Worm (Caenorhabditis elegans): Measurements from ENCODE around the gene klf-2.

Gene klf-2

DNA sequence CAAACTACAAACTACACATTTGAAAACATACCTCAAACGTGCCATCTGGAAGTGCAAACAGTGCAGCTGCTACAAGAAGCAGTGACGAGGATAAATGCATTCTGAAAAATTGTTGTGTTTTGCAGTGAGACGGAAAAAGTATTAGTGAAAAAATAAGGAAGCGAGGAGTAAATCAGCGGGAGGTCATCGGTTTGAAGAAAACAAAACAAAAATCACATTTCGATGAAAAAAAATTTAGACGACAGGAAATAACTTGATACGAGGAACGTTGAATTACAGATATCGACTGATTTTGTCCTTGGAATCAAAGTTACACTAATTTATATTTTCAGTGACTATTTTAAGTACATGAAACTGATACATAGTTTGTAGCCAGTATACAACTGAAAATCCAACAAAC, 6.1 kb downstream of the klf-2 start, which contains the start of gene F53F8.4:
Gene F53F8.4, minus strand, starts transcription at position 101 of the 400 bp plus-strand sequence.
- TF ChIP-seq hsf-1 (GFP tag; IDR thresholded peaks at IDR 0.05) (no peak), mes-4 (tag; optimal IDR thresholded peaks at IDR 0.05) (no peak), F37B4.10 (GFP tag; IDR thresholded peaks at IDR 0.05) (no peak), ztf-26 (tag; optimal IDR thresholded peaks at IDR 0.05) (no peak), mcd-1 (GFP tag; IDR thresholded peaks at IDR 0.05) (no peak), zim-3 (tag; optimal IDR thresholded peaks at IDR 0.05) (no peak), rpc-1 (optimal IDR thresholded peaks at IDR 0.05) (no peak), rpc-1 (tag; optimal IDR thresholded peaks at IDR 0.05) (no peak), lin-40 (tag; optimal IDR thresholded peaks at IDR 0.05) (no peak), somi-1 (GFP tag; optimal IDR thresholded peaks at IDR 0.05) (no peak), hlh-12 (tag; optimal IDR thresholded peaks at IDR 0.05) (no peak), hmg-20 (GFP tag; IDR thresholded peaks at IDR 0.05) (no peak), Y79H2A.3 (GFP tag; conservative IDR thresholded peaks at IDR 0.05) (no peak), efl-1 (GFP tag; optimal IDR thresholded peaks at IDR 0.05) (no peak), ztf-22 (GFP tag; optimal IDR thresholded peaks at IDR 0.05) (no peak), him-1 (tag; optimal IDR thresholded peaks at IDR 0.05) (no peak), nfyb-1 (GFP tag; IDR thresholded peaks at IDR 0.05) (no peak), madf-3 (GFP tag; IDR thresholded peaks at IDR 0.05) (no peak), ceh-91 (GFP tag; IDR thresholded peaks at IDR 0.05) (no peak), ceh-100 (GFP tag; IDR thresholded peaks at IDR 0.05) (no peak), snpc-1.3 (tag; optimal IDR thresholded peaks at IDR 0.05; ENCODE audit: insufficient read depth) (no peak)

DNA sequence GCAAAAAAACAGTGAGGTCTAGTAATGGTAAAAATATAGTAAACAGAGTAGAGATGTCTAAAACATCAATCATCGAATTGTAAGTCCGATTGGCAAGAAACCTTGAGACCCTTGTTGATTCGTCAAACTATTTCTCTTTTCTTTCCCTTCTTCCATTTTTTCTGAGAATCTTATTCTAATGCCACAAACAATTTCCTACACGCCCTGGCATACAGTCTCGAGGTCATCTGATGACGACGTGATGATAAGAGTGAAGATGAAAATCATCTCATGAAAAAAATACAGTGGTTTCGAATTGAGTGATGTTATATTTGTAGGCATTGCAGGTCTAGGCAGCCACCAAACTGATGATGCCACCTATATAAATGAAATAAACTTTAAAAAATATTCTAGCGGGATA, 7.4 kb downstream of the klf-2 start:
- TF ChIP-seq madf-3 (GFP tag; IDR thresholded peaks at IDR 0.05) (no peak), lin-26 (GFP tag; IDR thresholded peaks at IDR 0.05) (no peak), F55B11.4 (tag; optimal IDR thresholded peaks at IDR 0.05; ENCODE audit: borderline replicate concordance, insufficient read depth) (no peak), ceh-91 (GFP tag; IDR thresholded peaks at IDR 0.05) (no peak), nhr-90 (tag; optimal IDR thresholded peaks at IDR 0.05) (no peak), attf-5 (GFP tag; optimal IDR thresholded peaks at IDR 0.05) (no peak), hmg-20 (GFP tag; IDR thresholded peaks at IDR 0.05) (no peak), cebp-1 (GFP tag; IDR thresholded peaks at IDR 0.05) (no peak), cebp-1 (tag; optimal IDR thresholded peaks at IDR 0.05) (no peak), ceh-40 (GFP tag; IDR thresholded peaks at IDR 0.05) (no peak), ztf-25 (GFP tag; IDR thresholded peaks at IDR 0.05) (no peak), ztf-28 (GFP tag; IDR thresholded peaks at IDR 0.05) (no peak), Y79H2A.3 (GFP tag; conservative IDR thresholded peaks at IDR 0.05) (no peak), rec-8 (tag; optimal IDR thresholded peaks at IDR 0.05) (no peak), sptf-2 (GFP tag; optimal IDR thresholded peaks at IDR 0.05) (no peak), ceh-58 (GFP tag; IDR thresholded peaks at IDR 0.05) (no peak), madf-6 (GFP tag; IDR thresholded peaks at IDR 0.05) (no peak), T26A5.8 (tag; optimal IDR thresholded peaks at IDR 0.05) (no peak), ztf-26 (tag; optimal IDR thresholded peaks at IDR 0.05) (no peak), F23B12.7 (tag; optimal IDR thresholded peaks at IDR 0.05; ENCODE audit: insufficient read depth) (no peak), bed-2 (GFP tag; IDR thresholded peaks at IDR 0.05) (no peak)

DNA sequence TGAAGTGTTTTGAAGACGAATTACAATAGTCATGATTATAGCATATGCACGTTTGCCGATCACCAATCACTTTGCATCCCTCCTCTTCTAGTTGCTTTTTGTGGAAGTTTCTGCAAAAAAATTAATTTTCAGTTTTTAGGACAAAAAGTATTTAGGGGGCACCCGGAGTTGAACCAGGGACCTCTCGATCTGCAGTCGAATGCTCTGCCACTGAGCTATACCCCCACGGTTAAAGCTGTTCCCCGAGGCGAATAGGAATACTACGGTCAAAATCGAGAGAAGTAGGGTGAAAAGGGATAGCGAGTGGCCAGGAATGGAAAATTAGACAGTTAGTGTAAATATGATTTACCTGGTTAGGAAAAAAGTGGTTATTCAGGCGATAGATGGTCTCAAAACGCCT, 8.5 kb downstream of the klf-2 start:
- TF ChIP-seq lin-35 (GFP tag; optimal IDR thresholded peaks at IDR 0.05) (peak in 1 of 3 experiments; percentile 19), ets-4 (GFP tag; optimal IDR thresholded peaks at IDR 0.05) (peak; percentile 32), Y53G8AR.9 (GFP tag; conservative IDR thresholded peaks at IDR 0.05) (peak; percentile 75; the same call in 1 of the 2 replicates), ccch-3 (GFP tag; optimal IDR thresholded peaks at IDR 0.05) (peak; percentile 45), ZK185.1 (tag; optimal IDR thresholded peaks at IDR 0.05; ENCODE audit: poor library complexity, severe bottlenecking) (peak; percentile 45), cebp-2 (GFP tag; IDR thresholded peaks at IDR 0.05) (no peak), T26A5.8 (tag; optimal IDR thresholded peaks at IDR 0.05) (no peak), lag-1 (GFP tag; IDR thresholded peaks at IDR 0.05) (no peak), F33H1.4 (GFP tag; IDR thresholded peaks at IDR 0.05) (0 out of 2 replicates have a peak, but pooled peaks have one; percentile 10), sptf-2 (GFP tag; optimal IDR thresholded peaks at IDR 0.05) (peak; percentile 67), T07F8.4 (tag; optimal IDR thresholded peaks at IDR 0.05) (peak; percentile 49), ama-1 (optimal IDR thresholded peaks at IDR 0.05) (no peak), ama-1 (GFP tag; optimal IDR thresholded peaks at IDR 0.05) (peak; percentile 18 to 75), cebp-1 (GFP tag; IDR thresholded peaks at IDR 0.05) (no peak), cebp-1 (tag; optimal IDR thresholded peaks at IDR 0.05) (peak; percentile 63)
